Fruit fly (Drosophila melanogaster): ENCODE measurements around the gene CG1637.

The CG1637 gene

dm6 chrX:10832369-10832768, 45.3 kb downstream of the CG1637 start (continued):
- TF ChIP-seq ind (GFP tag; optimal IDR thresholded peaks at IDR 0.05) (peak; percentile 57), CG12071 (GFP tag; optimal IDR thresholded peaks at IDR 0.05) (no peak), Mrtf (GFP tag; IDR thresholded peaks at IDR 0.05) (peak; percentile 66; the same call in 2 of the 3 replicates), CG4424 (GFP tag; optimal IDR thresholded peaks at IDR 0.05) (peak; percentile 67), CG12236 (GFP tag; optimal IDR thresholded peaks at IDR 0.05) (no peak), HHEX (GFP tag; optimal IDR thresholded peaks at IDR 0.05) (peak; percentile 53), mirr (GFP tag; optimal IDR thresholded peaks at IDR 0.05) (no peak), CG12104 (GFP tag; optimal IDR thresholded peaks at IDR 0.05) (no peak), CG4707 (GFP tag; optimal IDR thresholded peaks at IDR 0.05) (peak; percentile 16), chinmo (GFP tag; IDR thresholded peaks at IDR 0.05; ENCODE audit: partially characterized antibody) (no peak), psq (GFP tag; optimal IDR thresholded peaks at IDR 0.05) (no peak), vnd (GFP tag; IDR thresholded peaks at IDR 0.05; ENCODE audit: partially characterized antibody) (no peak), CG2875 (GFP tag; optimal IDR thresholded peaks at IDR 0.05) (no peak), luna (GFP tag; optimal IDR thresholded peaks at IDR 0.05) (no peak), CG15479 (GFP tag; optimal IDR thresholded peaks at IDR 0.05) (no peak), CG11560 (tag; IDR thresholded peaks at IDR 0.05) (no peak), slp2 (GFP tag; optimal IDR thresholded peaks at IDR 0.05) (peak; percentile 37), ci (GFP tag; IDR thresholded peaks at IDR 0.05) (peak; percentile 77), lbe (GFP tag; optimal IDR thresholded peaks at IDR 0.05) (no peak), Doc2 (GFP tag; IDR thresholded peaks at IDR 0.05) (no peak), Nf-YC (tag; optimal IDR thresholded peaks at IDR 0.05) (peak; percentile 45), Elba2 (GFP tag; optimal IDR thresholded peaks at IDR 0.05) (no peak), CG2116 (GFP tag; optimal IDR thresholded peaks at IDR 0.05) (peak; percentile 60), CG2120 (GFP tag; optimal IDR thresholded peaks at IDR 0.05) (peak; percentile 48), toy (GFP tag; IDR thresholded peaks at IDR 0.05) (no peak), CG17612 (GFP tag; IDR thresholded peaks at IDR 0.05) (no peak), D19A (tag; optimal IDR thresholded peaks at IDR 0.05) (no peak), CG10366 (GFP tag; IDR thresholded peaks at IDR 0.05) (peak; percentile 55), CG11093 (GFP tag; IDR thresholded peaks at IDR 0.05) (no peak), CG9727 (GFP tag; optimal IDR thresholded peaks at IDR 0.05) (peak; percentile 19), ftz-f1 (GFP tag; optimal IDR thresholded peaks at IDR 0.05) (no peak), org-1 (GFP tag; optimal IDR thresholded peaks at IDR 0.05) (no peak), ewg (GFP tag; optimal IDR thresholded peaks at IDR 0.05) (peak; percentile 35), prd (optimal IDR thresholded peaks at IDR 0.05) (no peak), prd (GFP tag; IDR thresholded peaks at IDR 0.05) (peak; percentile 64), gt (GFP tag; IDR thresholded peaks at IDR 0.05) (no peak; the same call in 1 of the 2 replicates), TFAM (GFP tag; optimal IDR thresholded peaks at IDR 0.05) (no peak), trh (GFP tag; optimal IDR thresholded peaks at IDR 0.05) (peak; percentile 50), CG34376 (GFP tag; optimal IDR thresholded peaks at IDR 0.05) (no peak), Gsc (GFP tag; IDR thresholded peaks at IDR 0.05) (no peak), pan (optimal IDR thresholded peaks at IDR 0.05) (no peak), pan (GFP tag; optimal IDR thresholded peaks at IDR 0.05 in 1 of 2, IDR thresholded peaks at IDR 0.05 in 1 of 2) (peak in 1 of 2 experiments; percentile 34), CG6791 (GFP tag; IDR thresholded peaks at IDR 0.05; ENCODE audit: partially characterized antibody) (peak; percentile 44; the same call in 2 of the 3 replicates), Hmx (GFP tag; optimal IDR thresholded peaks at IDR 0.05) (no peak), HLHmδ (GFP tag; optimal IDR thresholded peaks at IDR 0.05) (no peak), Nf-YA (GFP tag; IDR thresholded peaks at IDR 0.05) (no peak), shn (GFP tag; optimal IDR thresholded peaks at IDR 0.05) (peak; percentile 47), CG10565 (GFP tag; optimal IDR thresholded peaks at IDR 0.05) (no peak), H15 (GFP tag; IDR thresholded peaks at IDR 0.05) (peak; percentile 46; the same call in 1 of the 3 replicates), zen2 (GFP tag; IDR thresholded peaks at IDR 0.05; ENCODE audit: partially characterized antibody) (no peak), scrt (GFP tag; optimal IDR thresholded peaks at IDR 0.05) (peak; percentile 13), CG16815 (GFP tag; optimal IDR thresholded peaks at IDR 0.05) (peak; percentile 42)

All from whole organism, embryonic.